Worm (Caenorhabditis elegans) whole organism, L4/young adult: ENCODE measurements around the gene exp-2.

Experiments used
- W03F9.2 ChIP-seq: fragments of 150-350 bp; optimal IDR thresholded peaks from 2 replicates; lab custom pipeline; 2014; ENCODE audit warnings: missing biosample characterization, missing genetic modification characterization
- dao-5 ChIP-seq: sonication (generic microtip); optimal IDR thresholded peaks from 2 replicates; lab custom pipeline; 2016; ENCODE audit warnings: missing genotype, missing genetic modification characterization, moderate library complexity, missing compliant biosample characterization
- him-1 ChIP-seq: sonication (generic microtip); optimal IDR thresholded peaks from 2 replicates; lab custom pipeline; 2016; ENCODE audit warnings: missing genotype, missing genetic modification reagents, missing genetic modification characterization, missing compliant biosample characterization

The exp-2 gene

DNA sequence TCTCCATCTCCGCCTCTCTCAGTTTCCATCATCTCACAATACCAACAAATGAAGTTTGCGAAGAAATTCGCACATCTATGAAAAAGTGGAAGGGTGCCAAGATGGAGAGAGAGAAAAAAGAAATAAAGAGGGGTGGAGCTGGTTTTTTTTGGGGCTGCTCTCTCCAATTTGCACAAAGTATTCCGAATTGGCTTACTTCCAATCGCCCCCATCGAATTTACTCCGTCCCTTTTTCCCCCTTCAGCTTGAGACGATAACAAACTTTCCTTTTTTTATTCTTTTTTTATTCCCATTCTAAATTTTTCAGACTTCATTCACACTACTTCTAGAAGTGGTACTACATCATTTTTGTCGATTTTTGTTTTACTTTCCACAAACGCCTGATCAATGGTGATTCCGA lies at the start of gene exp-2:
exp-2 (plus strand) TSS at position 301 of the 400 bp plus-strand sequence.
- TF ChIP-seq dao-5 (tag; lab: Kevin White, UChicago) (no peak), W03F9.2 (no peak), him-1 (tag; lab: Kevin White, UChicago) (no peak)

DNA sequence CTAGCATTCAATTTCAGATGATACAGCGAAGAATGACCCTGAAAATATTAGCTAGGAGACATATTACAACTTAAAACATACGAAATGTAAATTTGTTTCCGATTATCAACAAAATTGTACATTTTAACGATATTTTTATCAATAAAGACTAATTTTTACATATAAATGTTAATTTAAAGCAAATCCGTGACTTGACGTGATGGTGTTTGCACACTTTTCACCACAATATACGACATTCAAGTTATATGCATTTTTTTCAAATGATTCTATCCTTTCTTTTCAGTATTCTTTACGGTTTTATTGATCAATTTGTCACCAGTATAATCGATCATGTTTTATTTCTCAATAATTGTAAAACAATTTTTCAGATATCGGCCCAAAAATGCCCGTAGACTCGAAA lies 35.4 kb upstream of the exp-2 start, which contains the start of gene Y38A10A.7:
Y38A10A.7 (plus strand) TSS at position 369 of the 400 bp plus-strand sequence.
- TF ChIP-seq dao-5 (tag; lab: Kevin White, UChicago) (no peak), W03F9.2 (peak; percentile 64)

ce11 chrV:6096559-6097155 lies 34.5 kb upstream of the exp-2 start, which contains the start of gene smut-1:
TSS of gene smut-1 (plus strand) at chrV:6097105.
- TF ChIP-seq dao-5 (tag; lab: Kevin White, UChicago), result no peak
- no peak for TF ChIP-seq him-1 (tag; lab: Kevin White, UChicago)
- no peak for TF ChIP-seq W03F9.2

- TF ChIP-seq him-1 (tag; lab: Kevin White, UChicago) (no peak), W03F9.2 (no peak), dao-5 (tag; lab: Kevin White, UChicago) (no peak)
Measured at ce11 chrV:6098755-6099155, 32.4 kb upstream of the exp-2 start.

DNA sequence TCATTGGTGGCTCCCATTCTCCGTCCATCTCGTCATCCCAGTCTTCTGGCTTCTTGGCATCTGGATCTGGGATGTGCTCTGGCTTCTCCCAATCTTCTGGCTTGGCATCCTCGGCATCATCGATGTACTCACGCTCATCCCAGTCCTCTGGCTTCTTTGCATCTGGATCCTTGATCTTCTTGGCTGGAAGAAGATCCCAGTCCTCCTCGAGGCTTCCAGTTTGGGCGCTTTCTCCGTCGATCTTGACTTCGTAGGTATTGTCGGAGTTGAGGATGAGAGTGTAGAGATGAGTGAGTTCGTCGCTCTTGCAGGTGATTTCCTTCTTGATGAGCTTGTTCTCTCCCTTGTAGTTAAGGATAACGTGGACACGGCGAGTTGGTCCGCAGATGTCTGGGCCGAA lies 31.6 kb upstream of the exp-2 start:
- no peak for TF ChIP-seq W03F9.2
- no peak for TF ChIP-seq dao-5 (tag; lab: Kevin White, UChicago)
- TF ChIP-seq him-1 (tag; lab: Kevin White, UChicago), result no peak

DNA sequence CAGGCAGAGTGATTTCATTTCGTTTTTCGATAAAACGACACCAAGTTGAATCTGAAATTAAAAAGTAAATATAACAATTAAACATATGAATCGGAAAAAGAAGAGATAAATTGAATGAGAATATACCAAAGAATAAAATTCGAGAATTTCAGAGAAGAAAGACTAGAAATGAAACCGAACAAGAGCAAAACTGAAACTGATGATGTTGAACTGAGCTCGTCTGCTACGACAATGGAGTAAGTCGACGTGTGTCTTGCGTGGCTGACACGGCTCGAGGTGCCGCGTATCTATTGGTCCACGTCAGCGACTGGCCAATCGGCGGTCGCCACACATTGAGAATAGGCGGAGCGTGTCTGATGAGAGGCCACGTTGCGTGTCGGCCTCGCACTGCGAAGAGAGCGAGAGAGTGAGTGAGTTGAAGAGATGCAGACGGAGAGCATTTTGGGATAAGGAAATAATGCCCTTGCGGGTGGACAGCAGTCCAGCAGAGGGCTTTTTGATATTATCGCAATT lies 30.7 kb upstream of the exp-2 start, which contains the start of gene crt-1:
crt-1 (minus strand) TSS at position 51 of the 513 bp plus-strand sequence.
- TF ChIP-seq dao-5 (tag; lab: Kevin White, UChicago) (no peak), him-1 (tag; lab: Kevin White, UChicago) (peak; percentile 63), W03F9.2 (peak; percentile 87)

DNA sequence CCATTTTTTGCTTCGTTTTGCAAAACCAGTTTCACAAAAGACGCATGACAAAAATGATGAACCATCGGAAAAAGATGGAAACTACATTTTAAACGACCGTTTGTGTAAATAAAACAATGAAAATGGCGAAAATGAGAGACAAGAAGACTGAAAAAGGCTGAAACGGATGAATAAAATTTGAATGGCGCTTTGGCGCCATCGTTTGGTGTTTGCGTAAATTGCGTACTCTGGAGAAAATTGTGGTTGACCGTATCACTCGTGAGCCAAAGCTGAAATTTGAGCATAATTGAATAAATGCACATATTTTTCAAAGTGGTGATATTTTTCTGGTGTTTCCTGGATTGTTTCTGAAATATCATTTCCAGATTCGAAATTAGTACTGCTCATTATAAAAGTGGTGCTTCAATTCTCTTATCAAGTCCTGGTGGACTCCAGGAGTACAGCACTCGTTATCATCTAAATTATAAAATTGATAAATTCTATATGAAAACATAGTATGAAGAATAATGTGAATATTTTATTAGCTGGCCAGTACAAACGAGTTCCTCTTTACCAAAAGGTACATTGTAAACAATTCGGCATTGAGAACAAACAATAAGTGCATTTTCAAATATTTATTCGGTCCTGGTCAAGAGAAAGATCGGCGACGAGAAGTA lies 29.8 kb upstream of the exp-2 start:
- TF ChIP-seq him-1 (tag; lab: Kevin White, UChicago) (no peak), dao-5 (tag; lab: Kevin White, UChicago) (no peak), W03F9.2 (no peak)

DNA sequence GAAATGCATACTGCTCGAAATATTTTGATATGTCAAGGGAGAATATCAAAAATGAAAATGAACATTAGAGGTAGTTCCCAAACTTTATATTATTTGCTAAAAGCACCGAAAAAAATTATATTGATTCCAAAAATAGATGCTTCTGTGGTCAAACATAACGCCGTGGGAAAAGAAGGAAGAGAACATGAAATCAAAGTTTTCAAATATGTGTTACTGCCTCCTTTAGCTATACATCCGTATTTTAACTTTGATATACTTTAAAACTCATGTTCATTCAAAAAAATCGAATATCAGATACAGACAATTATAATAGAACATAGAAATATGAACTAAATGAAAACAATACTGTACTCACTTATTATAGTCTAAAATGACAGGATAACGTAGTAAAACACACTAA lies 27.8 kb upstream of the exp-2 start, which contains the start of gene Y38A10A.11:
Y38A10A.11 (minus strand) TSS at position 101 of the 400 bp plus-strand sequence.
- TF ChIP-seq dao-5 (tag; lab: Kevin White, UChicago) (no peak), him-1 (tag; lab: Kevin White, UChicago) (no peak), W03F9.2 (no peak)

- no peak for TF ChIP-seq him-1 (tag; lab: Kevin White, UChicago)
- TF ChIP-seq dao-5 (tag; lab: Kevin White, UChicago), result no peak
- TF ChIP-seq W03F9.2, result no peak
Measured at ce11 chrV:6105374-6105773, 25.8 kb upstream of the exp-2 start, which contains the start of gene atf-8. TSS of gene atf-8 (plus strand) at chrV:6105607.

DNA sequence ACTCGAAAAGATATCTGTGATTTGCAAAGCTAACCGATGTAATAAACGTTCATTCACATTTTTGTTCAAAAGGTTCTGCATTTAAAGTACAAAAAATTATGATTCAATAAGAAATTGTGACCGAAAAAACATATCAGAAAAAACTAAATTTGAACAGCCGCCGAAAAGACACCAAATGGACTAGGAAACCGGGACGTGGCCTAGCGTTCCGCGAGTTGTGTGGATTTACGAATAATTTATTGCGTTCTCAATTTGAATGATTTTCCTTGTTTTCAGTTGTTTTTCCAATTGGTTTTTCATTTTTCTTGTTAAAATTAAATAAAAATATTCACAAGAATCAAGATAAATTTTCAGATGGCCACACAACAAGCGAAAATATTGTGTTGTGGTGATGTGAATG lies 23.7 kb upstream of the exp-2 start, which contains the start of gene cwf-19L1:
cwf-19L1 (plus strand) TSS at position 355 of the 400 bp plus-strand sequence.
- TF ChIP-seq him-1 (tag; lab: Kevin White, UChicago) (no peak), W03F9.2 (peak; percentile 61)

ce11 chrV:6110533-6110932 lies 20.7 kb upstream of the exp-2 start, which contains the start of gene F17A9.4:
TSS of gene F17A9.4 (minus strand) at chrV:6110629.
- TF ChIP-seq dao-5 (tag; lab: Kevin White, UChicago), result no peak
- no peak for TF ChIP-seq W03F9.2
- TF ChIP-seq him-1 (tag; lab: Kevin White, UChicago), result no peak

DNA sequence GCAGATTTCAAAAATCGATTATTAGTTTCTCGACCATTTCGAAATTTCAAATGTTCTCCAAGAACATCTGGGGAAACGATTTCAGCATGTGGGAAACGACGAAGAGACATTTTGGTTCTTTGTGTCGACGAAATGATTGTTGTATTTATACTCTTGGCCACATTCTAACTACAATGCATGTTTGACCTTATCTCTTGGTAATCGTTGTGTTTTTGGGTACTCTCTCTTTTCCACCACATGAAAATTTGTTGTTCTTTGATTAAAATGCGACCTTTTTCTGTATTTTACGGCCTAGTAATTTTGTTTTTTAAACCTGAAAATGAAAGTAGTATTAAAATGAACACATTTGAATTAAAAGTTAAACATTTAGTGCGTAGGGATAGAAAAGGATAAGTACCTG lies 18.4 kb upstream of the exp-2 start, which contains the start of gene F17A9.5:
F17A9.5 (minus strand) TSS at position 175 of the 400 bp plus-strand sequence.
- TF ChIP-seq W03F9.2 (no peak), him-1 (tag; lab: Kevin White, UChicago) (no peak), dao-5 (tag; lab: Kevin White, UChicago) (no peak)

ce11 chrV:6117013-6117412 lies 14.2 kb upstream of the exp-2 start:
- TF ChIP-seq dao-5 (tag; lab: Kevin White, UChicago), result no peak
- TF ChIP-seq W03F9.2, result no peak
- no peak for TF ChIP-seq him-1 (tag; lab: Kevin White, UChicago)
